Worm (Caenorhabditis elegans): ENCODE results near the gene ets-4.

- TF ChIP-seq scrt-1 (GFP tag; IDR thresholded peaks at IDR 0.05): no peak
- TF ChIP-seq pes-1 (GFP tag; IDR thresholded peaks at IDR 0.05): no peak
- TF ChIP-seq B0310.2 (tag; optimal IDR thresholded peaks at IDR 0.05): no peak
- TF ChIP-seq tbx-11 (GFP tag; IDR thresholded peaks at IDR 0.05): no peak
- TF ChIP-seq ama-1 (optimal IDR thresholded peaks at IDR 0.05): no peak
- no peak for TF ChIP-seq F13C5.2 (tag; optimal IDR thresholded peaks at IDR 0.05)
- TF ChIP-seq ceh-13 (GFP tag; optimal IDR thresholded peaks at IDR 0.05): no peak
- no peak for TF ChIP-seq aly-1 (tag; optimal IDR thresholded peaks at IDR 0.05)
- no peak for TF ChIP-seq ets-7 (tag; optimal IDR thresholded peaks at IDR 0.05)
- no peak for TF ChIP-seq ceh-36 (tag; optimal IDR thresholded peaks at IDR 0.05)
- TF ChIP-seq flt-1 (GFP tag; IDR thresholded peaks at IDR 0.05): no peak
- TF ChIP-seq hnd-1 (tag; optimal IDR thresholded peaks at IDR 0.05): no peak
These were observed 32.5 kb downstream of the ets-4 start for ce11 chrX:6551073-6551652.

Measured in whole organism, early embryonic.